Fruit fly (Drosophila melanogaster) whole organism, embryonic: ENCODE data around the gene CG31675.

ENCODE experiments used
- Asciz ChIP-seq: fragments of 200-800 bp; sonication (Bioruptor generic); optimal IDR thresholded peaks from 2 replicates; lab custom pipeline; 2017; ENCODE audit warnings: missing biosample characterization, mild to moderate bottlenecking, missing genetic modification characterization, missing genetic modification reagents
- Blimp-1 ChIP-seq: fragments of 200-800 bp; sonication (Bioruptor generic); optimal IDR thresholded peaks from 3 replicates; lab custom pipeline; 2018; ENCODE audit warnings: missing biosample characterization, missing genetic modification characterization, mild to moderate bottlenecking, moderate library complexity, missing genetic modification reagents
- BtbVII ChIP-seq: fragments of 200-800 bp; sonication (Bioruptor generic); optimal IDR thresholded peaks from 3 replicates; lab custom pipeline; 2017; ENCODE audit warnings: missing biosample characterization, mild to moderate bottlenecking, missing genetic modification characterization
- CG10431 ChIP-seq: fragments of 200-800 bp; sonication (Bioruptor generic); optimal IDR thresholded peaks from 3 replicates; lab custom pipeline; 2018; ENCODE audit warnings: missing biosample characterization, mild to moderate bottlenecking, missing genetic modification characterization
- CG11560 ChIP-seq: fragments of 200-800 bp; sonication (Bioruptor generic); IDR thresholded peaks from 3 replicates; pipeline ENCODE4 v1.3.6; 2022; ENCODE audit warnings: missing biosample characterization, missing genetic modification characterization
- CG13287 ChIP-seq: fragments of 200-800 bp; sonication (Bioruptor generic); IDR thresholded peaks from 2 replicates; pipeline ENCODE4 v1.3.6; 2022; ENCODE audit warnings: missing biosample characterization, missing genetic modification characterization; ENCODE audit not compliant: partially characterized antibody
- CG15269 ChIP-seq: fragments of 200-800 bp; sonication (Bioruptor generic); optimal IDR thresholded peaks from 2 replicates; lab custom pipeline; 2018; ENCODE audit warnings: missing biosample characterization, mild to moderate bottlenecking, missing genetic modification characterization, moderate library complexity
- CG15514 ChIP-seq: fragments of 200-800 bp; sonication (Bioruptor generic); optimal IDR thresholded peaks from 3 replicates; lab custom pipeline; 2017; ENCODE audit warnings: missing biosample characterization, missing genetic modification characterization, mild to moderate bottlenecking, moderate library complexity, missing genetic modification reagents
- CG15696 ChIP-seq: fragments of 200-800 bp; sonication (Bioruptor generic); optimal IDR thresholded peaks from 2 replicates; lab custom pipeline; 2019; ENCODE audit warnings: missing biosample characterization, mild to moderate bottlenecking, missing genetic modification characterization, moderate library complexity
- CG17385 ChIP-seq: fragments of 200-800 bp; sonication (Bioruptor generic); optimal IDR thresholded peaks from 3 replicates; lab custom pipeline; 2018; ENCODE audit warnings: missing biosample characterization, mild to moderate bottlenecking, missing genetic modification characterization
- CG2678 ChIP-seq: fragments of 200-800 bp; sonication (Bioruptor generic); optimal IDR thresholded peaks from 3 replicates; lab custom pipeline; 2019; ENCODE audit warnings: missing biosample characterization, mild to moderate bottlenecking, missing genetic modification characterization, moderate library complexity
- CG3838 ChIP-seq: fragments of 200-800 bp; sonication (Bioruptor generic); optimal IDR thresholded peaks from 3 replicates; lab custom pipeline; 2016; ENCODE audit warnings: missing biosample characterization, missing genetic modification characterization
- CG4328 ChIP-seq: fragments of 200-800 bp; sonication (Bioruptor generic); optimal IDR thresholded peaks from 3 replicates; lab custom pipeline; 2017; ENCODE audit warnings: missing biosample characterization, missing genetic modification reagents, missing genetic modification characterization
- CG4854 ChIP-seq: fragments of 200-800 bp; sonication (Bioruptor generic); optimal IDR thresholded peaks from 2 replicates; lab custom pipeline; 2016; ENCODE audit warnings: missing biosample characterization, missing genetic modification characterization, inconsistent platforms
- CG6254 ChIP-seq: fragments of 200-800 bp; sonication (Bioruptor generic); optimal IDR thresholded peaks from 3 replicates; lab custom pipeline; 2017; ENCODE audit warnings: mild to moderate bottlenecking, missing biosample characterization, missing genetic modification reagents, missing genetic modification characterization
- CG6813 ChIP-seq: fragments of 200-800 bp; sonication (Bioruptor generic); optimal IDR thresholded peaks from 2 replicates; lab custom pipeline; 2017; ENCODE audit warnings: missing biosample characterization, missing genetic modification characterization, mild to moderate bottlenecking, moderate library complexity, missing genetic modification reagents
- CG8290 ChIP-seq, 3 experiments: fragments of 200-800 bp; sonication (Bioruptor generic); optimal IDR thresholded peaks; 2 replicates each; lab custom pipeline; 2016 to 2019; ENCODE audit warnings: missing biosample characterization in 3 of 3, missing genetic modification characterization in 3 of 3, mild to moderate bottlenecking in 2 of 3, moderate library complexity in 1 of 3
- CG9727 ChIP-seq: fragments of 200-800 bp; sonication (Bioruptor generic); optimal IDR thresholded peaks from 3 replicates; lab custom pipeline; 2017; ENCODE audit warnings: missing biosample characterization, mild to moderate bottlenecking, missing genetic modification characterization
- Hr78 ChIP-seq, 2 experiments: fragments of 200-800 bp in 1 of 2; fragments of >200 bp in 1 of 2; sonication (Bioruptor generic) in 1 of 2; optimal IDR thresholded peaks; 2 replicates each; lab custom pipeline; 2017 to 2019; ENCODE audit warnings: missing biosample characterization in 2 of 2, missing genetic modification characterization in 2 of 2, mild to moderate bottlenecking in 1 of 2, moderate library complexity in 1 of 2
- Max ChIP-seq: fragments of 200-800 bp; sonication (Bioruptor generic); optimal IDR thresholded peaks from 2 replicates; lab custom pipeline; 2016; ENCODE audit warnings: missing biosample characterization, mild to moderate bottlenecking, missing genetic modification characterization
- Mes4 ChIP-seq: fragments of 200-800 bp; sonication (Bioruptor generic); optimal IDR thresholded peaks from 2 replicates; lab custom pipeline; 2016; ENCODE audit warnings: missing biosample characterization, missing genetic modification characterization
- Nf-YB ChIP-seq: fragments of 200-800 bp; sonication (Bioruptor generic); optimal IDR thresholded peaks from 3 replicates; lab custom pipeline; 2019; ENCODE audit warnings: missing biosample characterization, mild to moderate bottlenecking, missing genetic modification characterization, moderate library complexity
- NfI ChIP-seq: fragments of 200-800 bp; sonication (Bioruptor generic); optimal IDR thresholded peaks from 3 replicates; lab custom pipeline; 2018; ENCODE audit warnings: missing biosample characterization, mild to moderate bottlenecking, missing genetic modification characterization, moderate library complexity
- Sox102F ChIP-seq: fragments of 200-800 bp; sonication (Bioruptor generic); optimal IDR thresholded peaks from 2 replicates; lab custom pipeline; 2018; ENCODE audit warnings: missing biosample characterization, mild to moderate bottlenecking, missing genetic modification characterization, moderate library complexity
- Spps ChIP-seq: fragments of 200-800 bp; sonication (Bioruptor generic); optimal IDR thresholded peaks from 2 replicates; lab custom pipeline; 2018; ENCODE audit warnings: missing biosample characterization, mild to moderate bottlenecking, missing genetic modification characterization
- Sry-β ChIP-seq: fragments of 200-800 bp; sonication (Bioruptor generic); optimal IDR thresholded peaks from 2 replicates; lab custom pipeline; 2018; ENCODE audit warnings: missing biosample characterization, mild to moderate bottlenecking, missing genetic modification characterization, moderate library complexity
- bbx ChIP-seq: fragments of 200-800 bp; sonication (Bioruptor generic); IDR thresholded peaks from 2 replicates; pipeline ENCODE4 v1.3.6; 2022; ENCODE audit warnings: missing biosample characterization, missing genetic modification characterization; ENCODE audit not compliant: partially characterized antibody
- crol ChIP-seq: fragments of 200-800 bp; sonication (Bioruptor generic); IDR thresholded peaks from 2 replicates; pipeline ENCODE4 v1.3.6; 2022; ENCODE audit warnings: missing biosample characterization, missing genetic modification characterization
- crp ChIP-seq, 2 experiments: fragments of 200-800 bp; sonication (Bioruptor generic); optimal IDR thresholded peaks; 2 replicates in 1 of 2; 3 replicates in 1 of 2; lab custom pipeline; 2017; ENCODE audit warnings: missing biosample characterization in 2 of 2, missing genetic modification characterization in 2 of 2, mild to moderate bottlenecking in 1 of 2, moderate library complexity in 1 of 2
- disco-r ChIP-seq: fragments of 200-800 bp; sonication (Bioruptor generic); optimal IDR thresholded peaks from 2 replicates; lab custom pipeline; 2016; ENCODE audit warnings: missing biosample characterization, missing genetic modification characterization
- dmrt99B ChIP-seq: fragments of 200-800 bp; sonication (Bioruptor generic); optimal IDR thresholded peaks from 2 replicates; lab custom pipeline; 2018; ENCODE audit warnings: missing biosample characterization, mild to moderate bottlenecking, missing genetic modification characterization, moderate library complexity
- gem ChIP-seq: fragments of 200-800 bp; sonication (Bioruptor generic); optimal IDR thresholded peaks from 2 replicates; lab custom pipeline; 2019; ENCODE audit warnings: missing biosample characterization, mild to moderate bottlenecking, missing genetic modification characterization, moderate library complexity
- grn ChIP-seq: fragments of 200-800 bp; sonication (Bioruptor generic); optimal IDR thresholded peaks from 3 replicates; lab custom pipeline; 2017; ENCODE audit warnings: missing biosample characterization, missing genetic modification characterization
- insv ChIP-seq, 2 experiments: fragments of 200-800 bp; sonication (Bioruptor generic); optimal IDR thresholded peaks; 3 replicates each; lab custom pipeline; 2016 to 2018; ENCODE audit warnings: missing biosample characterization in 2 of 2, missing genetic modification characterization in 2 of 2
- jigr1 ChIP-seq: fragments of 200-800 bp; sonication (Bioruptor generic); IDR thresholded peaks from 3 replicates; pipeline ENCODE4 v1.3.6; 2022; ENCODE audit warnings: missing biosample characterization, missing genetic modification characterization
- pan ChIP-seq, 4 experiments: fragments of >200 bp in 3 of 4; fragments of 200-800 bp in 1 of 4; sonication (Bioruptor generic) in 1 of 4; optimal IDR thresholded peaks in 3 of 4; IDR thresholded peaks in 1 of 4; 2 replicates each; pipeline versions ENCODE4 v1.3.6 to Lab custom; 2017 to 2022; ENCODE audit warnings: missing biosample characterization in 2 of 4, missing genetic modification characterization in 2 of 4, mixed read lengths in 1 of 4
- salm ChIP-seq: fragments of 200-800 bp; sonication (Bioruptor generic); optimal IDR thresholded peaks from 2 replicates; lab custom pipeline; 2018; ENCODE audit warnings: missing biosample characterization, mild to moderate bottlenecking, missing genetic modification characterization
- seq ChIP-seq: fragments of 200-800 bp; sonication (Bioruptor generic); IDR thresholded peaks from 2 replicates; pipeline ENCODE4 v1.3.6; 2022; ENCODE audit warnings: missing biosample characterization, missing genetic modification characterization
- sisA ChIP-seq: fragments of 200-800 bp; sonication (Bioruptor generic); IDR thresholded peaks from 2 replicates; pipeline ENCODE4 v1.3.6; 2022; ENCODE audit warnings: missing biosample characterization, missing genetic modification characterization
- stc ChIP-seq: fragments of 200-800 bp; sonication (Bioruptor generic); IDR thresholded peaks from 2 replicates; pipeline ENCODE4 v1.3.6; 2022; ENCODE audit warnings: missing biosample characterization, missing genetic modification characterization
- sug ChIP-seq: fragments of 200-800 bp; optimal IDR thresholded peaks from 2 replicates; lab custom pipeline; 2019; ENCODE audit warnings: missing biosample characterization, mild to moderate bottlenecking, missing genetic modification characterization, moderate library complexity
- tgo ChIP-seq: fragments of 200-800 bp; sonication (Bioruptor generic); IDR thresholded peaks from 3 replicates; pipeline ENCODE4 v1.3.6; 2022; ENCODE audit warnings: missing biosample characterization, missing genetic modification characterization
- tio ChIP-seq: fragments of 200-800 bp; sonication (Bioruptor generic); optimal IDR thresholded peaks from 2 replicates; lab custom pipeline; 2017; ENCODE audit warnings: missing biosample characterization, missing genetic modification characterization, inconsistent platforms
- unc-4 ChIP-seq: fragments of 200-800 bp; sonication (Bioruptor generic); IDR thresholded peaks from 2 replicates; pipeline ENCODE4 v1.3.6; 2022; ENCODE audit warnings: missing biosample characterization, missing genetic modification characterization; ENCODE audit not compliant: partially characterized antibody
- unpg ChIP-seq: fragments of 200-800 bp; sonication (Bioruptor generic); optimal IDR thresholded peaks from 3 replicates; lab custom pipeline; 2018; ENCODE audit warnings: missing biosample characterization, mild to moderate bottlenecking, missing genetic modification characterization, moderate library complexity
- usp ChIP-seq: fragments of >200 bp; optimal IDR thresholded peaks from 2 replicates; lab custom pipeline; 2017; ENCODE audit warnings: missing biosample characterization, missing genetic modification characterization
- vfl ChIP-seq: fragments of 200-800 bp; sonication (Bioruptor generic); optimal IDR thresholded peaks from 2 replicates; lab custom pipeline; 2016; ENCODE audit warnings: missing biosample characterization, missing genetic modification characterization

The CG31675 gene

DNA sequence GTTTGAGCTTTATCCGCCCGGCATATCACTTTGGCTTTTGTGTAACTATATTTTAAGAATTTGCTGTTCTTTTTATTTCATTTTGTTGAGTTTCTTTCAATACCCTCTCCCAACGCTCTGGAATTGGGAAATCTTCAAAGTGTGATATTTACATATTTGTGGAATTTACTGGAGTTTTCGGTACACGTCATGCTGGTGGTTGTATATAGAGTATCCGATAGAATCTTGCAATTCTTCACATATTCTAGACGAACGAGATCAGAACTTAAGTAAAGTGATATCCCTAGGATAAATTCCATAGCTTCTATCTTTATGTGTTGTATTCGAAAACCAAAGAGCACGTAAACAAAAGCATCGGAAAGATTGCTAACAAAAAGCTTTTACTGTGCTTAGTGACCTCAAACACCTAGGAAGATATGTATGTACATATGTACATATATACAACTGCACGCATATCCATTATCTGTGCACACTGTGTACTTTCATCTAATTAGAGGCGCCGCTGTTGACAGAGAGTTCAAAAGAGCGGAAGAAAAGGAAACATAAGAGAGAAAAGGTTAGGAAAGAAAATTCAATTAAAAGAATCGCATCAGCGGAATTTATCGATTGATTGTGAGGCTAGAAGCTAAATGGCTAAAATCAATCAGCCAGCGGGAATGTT, 29.3 kb downstream of the CG31675 start (continued):
- TF ChIP-seq sug (tag; lab: Kevin White, UChicago), result peak; percentile 5
- no peak for TF ChIP-seq crp (GFP tag; optimal IDR thresholded peaks at IDR 0.05; lab: Kevin White, UChicago)
- TF ChIP-seq CG8290 (GFP tag; optimal IDR thresholded peaks at IDR 0.05; lab: Kevin White, UChicago), result no peak
- peak; percentile 25 to 32 for TF ChIP-seq CG8290 (tag; optimal IDR thresholded peaks at IDR 0.05; lab: Kevin White, UChicago)
- no peak for TF ChIP-seq CG13287 (GFP tag; lab: Robert Waterston, UW)
- peak; percentile 32 for TF ChIP-seq CG15269 (tag; lab: Kevin White, UChicago)
- 0 out of 2 replicates have a peak, but pooled peaks have one; percentile 27 for TF ChIP-seq seq (GFP tag; lab: Robert Waterston, UW)
- TF ChIP-seq Sry-β, result peak; percentile 37
- peak; percentile 39 for TF ChIP-seq Sox102F (GFP tag; lab: Kevin White, UChicago)
- no peak for TF ChIP-seq jigr1
- TF ChIP-seq disco-r (GFP tag; lab: Kevin White, UChicago), result no peak
- TF ChIP-seq CG11560, result no peak
- TF ChIP-seq CG15514 (GFP tag; lab: Kevin White, UChicago), result peak; percentile 13
- peak; percentile 34 for TF ChIP-seq CG6254 (GFP tag; lab: Kevin White, UChicago)
- peak; percentile 13 for TF ChIP-seq salm (tag; lab: Kevin White, UChicago)
- no peak for TF ChIP-seq sisA (GFP tag; lab: Robert Waterston, UW)
- peak; percentile 47 for TF ChIP-seq dmrt99B (tag; lab: Kevin White, UChicago)
- TF ChIP-seq tgo (GFP tag; lab: Robert Waterston, UW), result no peak
- TF ChIP-seq gem, result peak; percentile 37
- TF ChIP-seq vfl, result no peak
- no peak for TF ChIP-seq unc-4 (GFP tag; lab: Robert Waterston, UW)
- peak; percentile 74 for TF ChIP-seq stc (GFP tag; lab: Robert Waterston, UW)
- TF ChIP-seq Blimp-1 (GFP tag; lab: Kevin White, UChicago), result peak; percentile 63
- peak in 1 of 2 experiments; percentile 75 for TF ChIP-seq Hr78 (GFP tag; optimal IDR thresholded peaks at IDR 0.05; lab: Kevin White, UChicago)
- TF ChIP-seq tio, result peak; percentile 36
- TF ChIP-seq CG2678 (tag; lab: Kevin White, UChicago), result peak; percentile 72
- peak; percentile 61 for TF ChIP-seq grn (GFP tag; lab: Kevin White, UChicago)
- peak in 1 of 2 experiments; percentile 41 for TF ChIP-seq insv (GFP tag; optimal IDR thresholded peaks at IDR 0.05; lab: Kevin White, UChicago)
- peak; percentile 28 for TF ChIP-seq Nf-YB (GFP tag; lab: Kevin White, UChicago)
- TF ChIP-seq CG4328 (GFP tag; lab: Kevin White, UChicago), result peak; percentile 61
- TF ChIP-seq Asciz (GFP tag; lab: Kevin White, UChicago), result peak; percentile 87
- TF ChIP-seq BtbVII, result peak; percentile 37
- TF ChIP-seq CG4854 (GFP tag; lab: Kevin White, UChicago), result peak; percentile 30
- TF ChIP-seq usp (GFP tag; lab: Kevin White, UChicago), result no peak
- no peak for TF ChIP-seq bbx (GFP tag; lab: Robert Waterston, UW)
- TF ChIP-seq crol (GFP tag; lab: Robert Waterston, UW), result no peak
- TF ChIP-seq CG17385 (GFP tag; lab: Kevin White, UChicago), result peak; percentile 54
- TF ChIP-seq CG3838, result peak; percentile 17
- peak; percentile 46 for TF ChIP-seq NfI
- peak; percentile 13 for TF ChIP-seq Mes4 (GFP tag; lab: Kevin White, UChicago)
- TF ChIP-seq Max (GFP tag; lab: Kevin White, UChicago), result no peak
- TF ChIP-seq CG10431 (GFP tag; lab: Kevin White, UChicago), result peak; percentile 80
- peak; percentile 39 for TF ChIP-seq CG15696 (tag; lab: Kevin White, UChicago)
- TF ChIP-seq CG6813 (GFP tag; lab: Kevin White, UChicago), result peak; percentile 60
- TF ChIP-seq Spps, result peak; percentile 42
- no peak for TF ChIP-seq pan (optimal IDR thresholded peaks at IDR 0.05; lab: Kevin White, UChicago)
- peak in 1 of 2 experiments; percentile 13 for TF ChIP-seq pan (GFP tag; optimal IDR thresholded peaks at IDR 0.05 in 1 of 2, IDR thresholded peaks at IDR 0.05 in 1 of 2)
- no peak for TF ChIP-seq CG9727
- TF ChIP-seq unpg (GFP tag; lab: Kevin White, UChicago), result peak; percentile 49
